Fruit fly (Drosophila melanogaster): ENCODE results near the gene btl.

The btl gene

dm6 chr3L:14111411-14111810 is 35.8 kb downstream of the btl start (continued):
- TF ChIP-seq HLH3B (GFP tag; IDR thresholded peaks at IDR 0.05) (peak; percentile 71; the same call in 1 of the 2 replicates), CG16779 (GFP tag; IDR thresholded peaks at IDR 0.05) (peak; percentile 57; the same call in 1 of the 2 replicates), CG8478 (optimal IDR thresholded peaks at IDR 0.05) (peak; percentile 93), psq (GFP tag; optimal IDR thresholded peaks at IDR 0.05) (peak; percentile 63), Eip74EF (GFP tag; optimal IDR thresholded peaks at IDR 0.05) (no peak), pb (GFP tag; optimal IDR thresholded peaks at IDR 0.05) (peak; percentile 65), bsh (GFP tag; optimal IDR thresholded peaks at IDR 0.05) (peak in 1 of 2 experiments; percentile 69), gem (tag; optimal IDR thresholded peaks at IDR 0.05) (peak; percentile 79), sisA (GFP tag; IDR thresholded peaks at IDR 0.05) (peak; percentile 95), usp (GFP tag; optimal IDR thresholded peaks at IDR 0.05) (no peak), Tbp (GFP tag; optimal IDR thresholded peaks at IDR 0.05) (no peak), toy (GFP tag; IDR thresholded peaks at IDR 0.05) (0 out of 2 replicates have a peak, but pooled peaks have one; percentile 19), CG30403 (GFP tag; optimal IDR thresholded peaks at IDR 0.05) (peak; percentile 91), Deaf1 (tag; optimal IDR thresholded peaks at IDR 0.05) (peak; percentile 17), H15 (GFP tag; IDR thresholded peaks at IDR 0.05) (peak; percentile 84), Adf1 (GFP tag; IDR thresholded peaks at IDR 0.05) (peak; percentile 46), Gug (GFP tag; IDR thresholded peaks at IDR 0.05) (peak; percentile 87), klu (GFP tag; IDR thresholded peaks at IDR 0.05) (peak; percentile 70), zfh1 (GFP tag; IDR thresholded peaks at IDR 0.05) (peak; percentile 82), shn (GFP tag; optimal IDR thresholded peaks at IDR 0.05) (peak; percentile 87), ewg (GFP tag; optimal IDR thresholded peaks at IDR 0.05) (peak; percentile 72), pzg (GFP tag; optimal IDR thresholded peaks at IDR 0.05) (peak; percentile 5), Myb (GFP tag; optimal IDR thresholded peaks at IDR 0.05) (peak; percentile 78), CG9437 (GFP tag; optimal IDR thresholded peaks at IDR 0.05) (peak; percentile 0), CG34376 (GFP tag; optimal IDR thresholded peaks at IDR 0.05) (no peak), BEAF-32 (GFP tag; optimal IDR thresholded peaks at IDR 0.05) (peak; percentile 10), B-H1 (GFP tag; IDR thresholded peaks at IDR 0.05) (peak; percentile 58), CG9876 (GFP tag; optimal IDR thresholded peaks at IDR 0.05) (peak; percentile 96), Meics (GFP tag; optimal IDR thresholded peaks at IDR 0.05) (peak; percentile 68), CG3995 (GFP tag; optimal IDR thresholded peaks at IDR 0.05) (no peak), crc (GFP tag; optimal IDR thresholded peaks at IDR 0.05) (peak; percentile 43), CG11695 (GFP tag; IDR thresholded peaks at IDR 0.05) (no peak; the same call in 2 of the 3 replicates), Sin3A (optimal IDR thresholded peaks at IDR 0.05) (no peak), CG12155 (GFP tag; optimal IDR thresholded peaks at IDR 0.05) (peak; percentile 78), CG4730 (GFP tag; IDR thresholded peaks at IDR 0.05) (peak; percentile 79), Hmx (GFP tag; optimal IDR thresholded peaks at IDR 0.05) (no peak), dan (GFP tag; IDR thresholded peaks at IDR 0.05) (peak; percentile 37), pum (GFP tag; optimal IDR thresholded peaks at IDR 0.05) (peak; percentile 92), CG34422 (GFP tag; IDR thresholded peaks at IDR 0.05) (peak; percentile 90), CG32772 (GFP tag; IDR thresholded peaks at IDR 0.05) (peak; percentile 82), CG17385 (GFP tag; optimal IDR thresholded peaks at IDR 0.05) (peak; percentile 13), Dek (tag; optimal IDR thresholded peaks at IDR 0.05) (peak; percentile 83), cad (GFP tag; optimal IDR thresholded peaks at IDR 0.05) (peak; percentile 19), ham (GFP tag; IDR thresholded peaks at IDR 0.05) (no peak), CG17829 (tag; optimal IDR thresholded peaks at IDR 0.05) (peak; percentile 87), pros (GFP tag; optimal IDR thresholded peaks at IDR 0.05) (no peak), Neu2 (GFP tag; optimal IDR thresholded peaks at IDR 0.05; ENCODE audit: borderline replicate concordance) (no peak), fd102C (GFP tag; optimal IDR thresholded peaks at IDR 0.05) (peak; percentile 72), CG2712 (tag; optimal IDR thresholded peaks at IDR 0.05) (peak; percentile 79), seq (GFP tag; IDR thresholded peaks at IDR 0.05) (no peak), CG5245 (GFP tag; optimal IDR thresholded peaks at IDR 0.05) (peak; percentile 82), CG17802 (tag; optimal IDR thresholded peaks at IDR 0.05) (peak; percentile 48), CG31224 (GFP tag; IDR thresholded peaks at IDR 0.05) (peak; percentile 19; the same call in 1 of the 2 replicates)
